Fruit fly (Drosophila melanogaster): ENCODE results near the gene crim.
A peak's percentile ranks its signal among the peaks of the same experiment; 100 is the strongest.

crim gene

dm6 chr3L:11707978-11708632, 3.1 kb downstream of the crim start, which contains the start of gene CG11658 (continued):
- TF ChIP-seq twi (tag; optimal IDR thresholded peaks at IDR 0.05) (no peak), so (GFP tag; IDR thresholded peaks at IDR 0.05) (0 out of 3 replicates have a peak, but pooled peaks have one; percentile 14), Chrac-16 (GFP tag; optimal IDR thresholded peaks at IDR 0.05) (no peak), CG15073 (GFP tag; optimal IDR thresholded peaks at IDR 0.05) (no peak), mam (GFP tag; optimal IDR thresholded peaks at IDR 0.05) (no peak), Kr (GFP tag; optimal IDR thresholded peaks at IDR 0.05) (no peak), eve (GFP tag; optimal IDR thresholded peaks at IDR 0.05) (no peak), CG30431 (GFP tag; optimal IDR thresholded peaks at IDR 0.05) (no peak), Dref (GFP tag; IDR thresholded peaks at IDR 0.05) (no peak), slbo (GFP tag; IDR thresholded peaks at IDR 0.05) (no peak), CG10209 (GFP tag; optimal IDR thresholded peaks at IDR 0.05) (no peak), Ravus (GFP tag; IDR thresholded peaks at IDR 0.05) (no peak), CG34422 (GFP tag; IDR thresholded peaks at IDR 0.05) (peak; percentile 64; the same call in 1 of the 3 replicates), YL-1 (GFP tag; optimal IDR thresholded peaks at IDR 0.05) (peak; percentile 10), ERR (GFP tag; optimal IDR thresholded peaks at IDR 0.05) (no peak), Mes4 (GFP tag; optimal IDR thresholded peaks at IDR 0.05) (no peak), CG1233 (GFP tag; optimal IDR thresholded peaks at IDR 0.05) (no peak), MBD-R2 (GFP tag; IDR thresholded peaks at IDR 0.05) (peak; percentile 16; the same call in 1 of the 2 replicates), oc (tag; optimal IDR thresholded peaks at IDR 0.05) (no peak), CG32772 (GFP tag; IDR thresholded peaks at IDR 0.05) (no peak), tup (GFP tag; optimal IDR thresholded peaks at IDR 0.05) (no peak), gce (GFP tag; IDR thresholded peaks at IDR 0.05) (0 out of 3 replicates have a peak, but pooled peaks have one; percentile 40), Ssrp (tag; optimal IDR thresholded peaks at IDR 0.05) (no peak), CG31365 (tag; optimal IDR thresholded peaks at IDR 0.05) (no peak), amos (GFP tag; IDR thresholded peaks at IDR 0.05; ENCODE audit: partially characterized antibody) (peak; percentile 15; the same call in 1 of the 2 replicates), lov (optimal IDR thresholded peaks at IDR 0.05) (no peak), lov (GFP tag; IDR thresholded peaks at IDR 0.05) (no peak), ems (GFP tag; optimal IDR thresholded peaks at IDR 0.05) (no peak), gcm (GFP tag; optimal IDR thresholded peaks at IDR 0.05) (no peak), E2f1 (GFP tag; IDR thresholded peaks at IDR 0.05) (no peak), ro (GFP tag; IDR thresholded peaks at IDR 0.05) (no peak), CG9876 (GFP tag; optimal IDR thresholded peaks at IDR 0.05) (no peak), C15 (GFP tag; IDR thresholded peaks at IDR 0.05) (no peak), CTCF (GFP tag; optimal IDR thresholded peaks at IDR 0.05) (peak; percentile 14), CG10274 (GFP tag; optimal IDR thresholded peaks at IDR 0.05) (no peak), nerfin-2 (GFP tag; IDR thresholded peaks at IDR 0.05; ENCODE audit: partially characterized antibody) (peak; percentile 59; the same call in 1 of the 2 replicates), Fer1 (GFP tag; optimal IDR thresholded peaks at IDR 0.05) (peak; percentile 7), Xbp1 (GFP tag; optimal IDR thresholded peaks at IDR 0.05) (no peak), kni (GFP tag; optimal IDR thresholded peaks at IDR 0.05) (peak; percentile 57), Hr51 (GFP tag; optimal IDR thresholded peaks at IDR 0.05) (no peak), lilli (GFP tag; optimal IDR thresholded peaks at IDR 0.05) (peak; percentile 0), az2 (GFP tag; optimal IDR thresholded peaks at IDR 0.05) (no peak), luna (GFP tag; optimal IDR thresholded peaks at IDR 0.05) (no peak), ac (GFP tag; optimal IDR thresholded peaks at IDR 0.05) (no peak), CG30403 (GFP tag; optimal IDR thresholded peaks at IDR 0.05) (peak; percentile 34), peb (GFP tag; IDR thresholded peaks at IDR 0.05) (no peak), nom (GFP tag; optimal IDR thresholded peaks at IDR 0.05) (peak; percentile 72), CG9727 (GFP tag; optimal IDR thresholded peaks at IDR 0.05) (no peak), en (GFP tag; optimal IDR thresholded peaks at IDR 0.05) (no peak), CG10431 (GFP tag; optimal IDR thresholded peaks at IDR 0.05) (no peak), stwl (tag; optimal IDR thresholded peaks at IDR 0.05) (no peak)

All from whole organism, embryonic.